Worm (Caenorhabditis elegans) whole organism, L1 larva: ENCODE data around the gene F58D2.5.

Experiments used
- aly-2 ChIP-seq: fragments of 150-350 bp; optimal IDR thresholded peaks from 2 replicates; lab custom pipeline; 2014; ENCODE audit warnings: missing biosample characterization, missing genetic modification characterization
- ama-1 ChIP-seq: fragments of 150-350 bp; optimal IDR thresholded peaks from 2 replicates; lab custom pipeline; 2014
- elt-2 ChIP-seq: sonication (generic microtip); optimal IDR thresholded peaks from 2 replicates; lab custom pipeline; 2016; ENCODE audit warnings: missing genetic modification characterization, mild to moderate bottlenecking, inconsistent platforms, missing compliant biosample characterization, missing genetic modification reagents
- grh-1 ChIP-seq: fragments of 200-800 bp; sonication (Bioruptor generic); IDR thresholded peaks from 2 replicates; pipeline ENCODE4 v1.3.6; 2022; ENCODE audit warnings: missing genetic modification reagents, missing genetic modification characterization, missing compliant biosample characterization
- lir-3 ChIP-seq: sonication (generic microtip); optimal IDR thresholded peaks from 2 replicates; lab custom pipeline; 2016; ENCODE audit warnings: mild to moderate bottlenecking, missing genetic modification characterization, moderate library complexity, missing compliant biosample characterization; ENCODE audit not compliant: poor library complexity
- ztf-11 ChIP-seq, 2 experiments: sonication (generic microtip); optimal IDR thresholded peaks; 2 replicates each; lab custom pipeline; 2016 to 2017; ENCODE audit warnings: missing genetic modification characterization in 2 of 2, missing biosample characterization in 1 of 2, missing compliant biosample characterization in 1 of 2

DNA sequence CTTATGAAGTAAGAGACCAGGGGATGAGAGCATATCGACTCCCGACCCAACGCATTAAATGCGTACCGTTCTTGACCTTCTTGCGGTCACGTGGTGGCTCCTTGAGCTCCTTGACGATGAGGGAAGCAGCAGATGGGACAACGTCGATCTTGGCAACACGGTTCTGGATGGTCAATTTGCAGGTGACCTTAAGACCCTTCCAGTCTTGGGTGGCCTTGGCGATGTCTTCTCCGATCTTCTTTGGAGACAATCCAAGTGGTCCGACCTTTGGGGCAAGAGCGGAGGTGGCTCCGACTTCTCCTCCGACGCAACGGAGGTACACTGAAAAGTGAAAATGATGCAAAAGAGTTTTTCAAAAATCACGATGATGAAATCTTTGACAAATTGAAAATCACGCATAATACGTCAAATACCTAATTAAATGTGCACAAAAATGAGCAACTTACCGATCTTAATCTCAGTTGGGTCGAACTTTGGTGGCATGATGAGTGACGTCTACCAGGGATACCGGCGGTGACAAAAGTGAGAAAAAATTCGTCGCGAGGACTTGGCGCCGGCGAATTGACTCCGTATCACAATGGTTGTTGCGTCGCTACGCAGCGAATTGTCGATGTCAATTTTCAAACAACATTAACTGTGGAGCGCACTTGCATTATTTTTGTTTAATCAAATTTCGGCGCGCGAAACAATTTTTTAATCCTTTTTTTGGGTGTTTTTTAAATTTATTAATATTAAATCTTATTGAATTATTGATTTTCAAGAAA lies 47.1 kb upstream of the F58D2.5 start, which contains the start of gene rpl-12:
- TF ChIP-seq aly-2 (tag; lab: Kevin White, UChicago) (peak; percentile 93), ama-1 (lab: Kevin White, UChicago) (peak; percentile 68), grh-1 (peak; percentile 97), elt-2 (peak; percentile 90), lir-3 (tag; lab: Kevin White, UChicago) (peak; percentile 95), ztf-11 (tag; optimal IDR thresholded peaks at IDR 0.05; lab: Kevin White, UChicago) (peak in 1 of 2 experiments; percentile 96)
